Fruit fly (Drosophila melanogaster): ENCODE measurements around the gene ome.

Gene ome

dm6 chr3L:14654737-14655136 lies 17.9 kb upstream of the ome start:
- TF ChIP-seq ttk (optimal IDR thresholded peaks at IDR 0.05) (no peak), Myc (optimal IDR thresholded peaks at IDR 0.05) (no peak), insv (optimal IDR thresholded peaks at IDR 0.05) (no peak), Sin3A (optimal IDR thresholded peaks at IDR 0.05) (no peak), h (optimal IDR thresholded peaks at IDR 0.05) (no peak), psq (optimal IDR thresholded peaks at IDR 0.05) (no peak)

DNA sequence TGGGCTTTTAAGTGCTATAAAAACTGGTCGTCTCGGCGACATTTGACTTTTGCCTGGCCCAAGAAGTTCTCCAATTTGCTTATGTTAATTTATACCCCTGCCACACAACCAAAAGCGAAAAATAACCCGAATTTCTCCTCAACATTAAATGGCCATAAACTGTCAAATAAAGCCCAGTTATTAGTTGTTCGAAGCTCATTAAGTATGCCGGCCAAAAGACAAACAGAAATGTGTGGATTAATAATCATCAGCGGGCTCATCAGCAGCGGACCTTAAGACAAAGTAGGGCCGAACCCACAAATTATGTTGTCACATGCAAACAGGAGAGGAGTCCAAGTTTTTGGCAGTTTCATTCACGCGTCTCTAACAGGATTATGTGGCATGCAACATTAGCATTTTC lies 17.5 kb upstream of the ome start:
- TF ChIP-seq psq (optimal IDR thresholded peaks at IDR 0.05) (no peak), insv (optimal IDR thresholded peaks at IDR 0.05) (no peak), Myc (optimal IDR thresholded peaks at IDR 0.05) (no peak), Sin3A (optimal IDR thresholded peaks at IDR 0.05) (no peak), ttk (optimal IDR thresholded peaks at IDR 0.05) (no peak), h (optimal IDR thresholded peaks at IDR 0.05) (no peak)

DNA sequence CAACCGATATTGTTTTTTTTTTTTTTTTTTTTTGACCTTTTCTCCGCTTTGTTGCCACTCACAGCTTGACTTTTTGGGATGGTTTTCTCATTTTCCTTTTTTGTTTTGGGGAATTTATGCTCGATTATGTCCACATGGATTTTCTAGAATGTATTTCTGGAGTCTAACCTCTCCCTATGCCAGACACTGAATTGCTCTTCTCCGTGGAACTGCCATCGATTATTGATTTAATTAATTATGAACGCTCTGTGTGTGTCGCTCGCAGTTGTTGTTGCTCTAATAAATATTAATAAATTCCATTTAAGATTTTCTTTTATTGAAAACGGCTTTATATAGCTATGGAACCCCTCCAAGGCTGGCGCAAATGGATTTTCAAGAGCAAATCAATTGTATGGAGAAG lies 17.0 kb upstream of the ome start:
- TF ChIP-seq h (optimal IDR thresholded peaks at IDR 0.05) (no peak), Sin3A (optimal IDR thresholded peaks at IDR 0.05) (no peak), ttk (optimal IDR thresholded peaks at IDR 0.05) (no peak), Myc (optimal IDR thresholded peaks at IDR 0.05) (no peak), psq (optimal IDR thresholded peaks at IDR 0.05) (no peak), insv (optimal IDR thresholded peaks at IDR 0.05) (no peak)

dm6 chr3L:14657485-14658054 lies 15.1 kb upstream of the ome start:
- TF ChIP-seq ttk (optimal IDR thresholded peaks at IDR 0.05) (no peak), insv (optimal IDR thresholded peaks at IDR 0.05) (no peak), h (optimal IDR thresholded peaks at IDR 0.05) (no peak), psq (optimal IDR thresholded peaks at IDR 0.05) (no peak), Sin3A (optimal IDR thresholded peaks at IDR 0.05) (no peak), Myc (optimal IDR thresholded peaks at IDR 0.05) (no peak)

DNA sequence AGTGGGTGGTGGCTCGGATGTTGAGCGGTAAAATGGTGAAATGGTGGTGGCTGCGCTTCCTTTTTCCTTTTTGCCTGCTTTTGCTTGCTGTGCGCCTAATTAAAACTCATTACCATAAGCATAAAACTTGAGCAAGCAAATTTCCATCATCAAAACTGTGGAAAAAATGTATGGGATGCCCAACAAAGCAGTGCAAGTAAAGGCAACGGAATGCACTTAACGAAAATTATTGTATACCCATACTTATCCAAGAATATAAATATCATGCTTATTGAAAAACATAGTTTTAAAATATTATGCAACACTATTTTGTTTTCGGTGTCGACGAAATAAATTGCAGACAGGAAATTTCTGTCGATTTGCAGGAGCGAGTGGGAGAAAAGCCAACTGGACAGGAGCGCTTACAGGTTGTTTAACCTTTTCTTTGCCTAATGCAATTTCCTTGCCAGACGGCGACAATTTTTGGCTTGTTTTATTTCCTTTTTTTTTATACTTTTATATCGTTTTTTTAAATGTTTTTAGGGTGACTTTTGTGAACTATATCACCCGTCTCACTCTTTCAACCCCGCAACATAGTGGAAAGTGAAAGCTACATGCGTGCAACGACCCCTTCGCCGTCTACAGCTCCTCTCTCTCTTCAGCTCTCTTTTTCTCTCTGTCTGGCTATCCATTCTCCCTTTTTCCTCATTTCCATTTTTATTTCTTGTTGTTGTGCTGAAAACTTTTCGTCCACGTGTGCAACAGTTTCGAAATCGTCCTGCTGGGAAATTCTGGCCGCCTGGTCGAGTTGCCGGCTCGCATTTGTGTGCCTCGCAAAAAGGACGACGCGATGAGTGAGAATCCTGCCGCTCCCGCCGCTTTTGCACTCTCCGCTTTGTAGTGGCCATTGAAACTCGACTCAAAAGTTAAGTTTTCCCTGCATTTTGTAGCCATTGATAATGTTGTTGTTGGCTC lies 12.4 kb upstream of the ome start:
- TF ChIP-seq Myc (optimal IDR thresholded peaks at IDR 0.05), result no peak
- TF ChIP-seq psq (optimal IDR thresholded peaks at IDR 0.05), result no peak
- TF ChIP-seq insv (optimal IDR thresholded peaks at IDR 0.05), result no peak
- no peak for TF ChIP-seq ttk (optimal IDR thresholded peaks at IDR 0.05)
- no peak for TF ChIP-seq Sin3A (optimal IDR thresholded peaks at IDR 0.05)

DNA sequence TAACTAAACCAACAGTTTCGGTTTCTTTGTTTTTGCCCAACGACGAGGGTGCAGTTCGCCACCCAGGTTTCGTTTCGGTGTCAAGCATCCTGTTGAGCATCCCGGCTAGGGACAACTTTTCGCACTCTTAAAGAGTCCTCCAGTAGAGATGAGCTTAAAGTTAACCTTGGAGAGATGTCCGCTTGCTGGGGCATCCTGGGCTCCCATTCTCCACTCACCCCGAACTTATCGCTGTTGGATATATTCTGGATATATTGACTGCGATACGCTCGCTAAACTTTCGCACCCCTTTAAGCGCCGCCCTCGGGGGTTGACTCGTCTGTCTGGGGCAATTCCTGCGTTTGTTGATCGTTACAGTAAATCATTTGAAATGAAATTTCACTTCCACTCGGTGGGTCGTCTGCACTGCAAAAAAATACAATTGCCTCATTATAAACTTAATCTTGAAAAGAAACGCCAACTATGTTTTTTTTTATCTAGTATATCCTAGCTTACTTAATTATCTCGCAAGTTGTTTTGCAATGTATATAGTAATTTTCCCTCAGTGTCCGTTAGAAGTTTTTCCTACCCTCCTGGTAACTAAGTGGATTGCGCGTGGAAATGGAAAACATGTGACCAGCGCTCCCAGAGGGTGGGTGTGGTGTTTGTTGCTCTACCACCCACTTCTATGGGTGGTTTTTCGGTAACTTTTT lies 10.9 kb upstream of the ome start:
- TF ChIP-seq psq (optimal IDR thresholded peaks at IDR 0.05), result no peak

DNA sequence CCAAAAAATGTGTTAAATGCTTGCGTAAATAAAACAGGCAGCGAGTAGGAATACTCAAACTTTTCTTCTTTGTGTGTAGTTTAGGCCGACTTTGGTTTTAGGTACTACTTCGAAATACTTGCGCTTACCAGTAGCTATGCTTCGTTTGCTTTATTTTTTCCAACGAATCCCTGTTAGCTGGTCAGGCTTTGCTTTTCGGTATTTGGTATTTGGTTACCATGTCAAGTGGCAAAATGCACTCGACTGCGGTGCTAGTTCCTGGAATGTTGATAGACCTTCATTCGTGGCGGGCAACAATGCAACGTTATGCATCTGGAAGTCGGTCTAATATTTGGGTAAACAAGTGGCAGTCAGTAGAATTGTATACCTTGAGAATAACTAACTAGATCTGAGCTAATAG lies 8.9 kb upstream of the ome start:
- TF ChIP-seq Sin3A (optimal IDR thresholded peaks at IDR 0.05) (no peak), Myc (optimal IDR thresholded peaks at IDR 0.05) (no peak), ttk (optimal IDR thresholded peaks at IDR 0.05) (no peak), insv (optimal IDR thresholded peaks at IDR 0.05) (no peak), h (optimal IDR thresholded peaks at IDR 0.05) (no peak), psq (optimal IDR thresholded peaks at IDR 0.05) (no peak)

- TF ChIP-seq Sin3A (optimal IDR thresholded peaks at IDR 0.05) (no peak), psq (optimal IDR thresholded peaks at IDR 0.05) (no peak)
Measured at dm6 chr3L:14664390-14664789, 8.2 kb upstream of the ome start.

DNA sequence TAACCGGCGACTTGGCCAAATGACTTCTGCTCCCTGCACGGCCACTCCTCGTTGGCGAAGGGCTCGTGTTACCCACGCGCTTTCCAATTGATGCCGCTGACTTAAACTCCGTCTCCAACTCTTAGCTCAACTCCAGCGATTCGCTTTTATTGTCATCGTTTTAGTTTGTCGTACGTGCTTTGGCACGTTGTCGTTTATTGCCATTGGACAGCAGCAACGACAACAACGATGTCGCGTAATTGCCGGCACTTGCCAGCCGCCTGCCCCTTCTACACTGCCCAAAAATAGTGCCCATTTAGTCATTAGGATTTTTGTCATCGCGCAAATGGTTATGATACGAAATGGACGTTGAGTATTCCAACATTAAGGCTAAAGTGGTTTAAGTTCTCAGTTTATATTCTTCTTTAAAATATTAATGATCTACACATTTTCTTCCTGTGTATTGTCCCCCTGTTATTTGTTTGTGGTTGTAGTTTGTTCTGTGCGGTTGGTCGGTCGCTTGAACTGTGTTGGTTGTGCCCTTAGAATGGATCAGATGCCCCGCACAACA lies 6.8 kb upstream of the ome start:
- TF ChIP-seq Myc (optimal IDR thresholded peaks at IDR 0.05), result no peak
- no peak for TF ChIP-seq psq (optimal IDR thresholded peaks at IDR 0.05)
- no peak for TF ChIP-seq insv (optimal IDR thresholded peaks at IDR 0.05)
- no peak for TF ChIP-seq h (optimal IDR thresholded peaks at IDR 0.05)
- TF ChIP-seq Sin3A (optimal IDR thresholded peaks at IDR 0.05), result no peak
- TF ChIP-seq ttk (optimal IDR thresholded peaks at IDR 0.05), result no peak

- TF ChIP-seq Myc (optimal IDR thresholded peaks at IDR 0.05), result no peak
- TF ChIP-seq ttk (optimal IDR thresholded peaks at IDR 0.05), result no peak
- TF ChIP-seq insv (optimal IDR thresholded peaks at IDR 0.05), result no peak
- no peak for TF ChIP-seq h (optimal IDR thresholded peaks at IDR 0.05)
- no peak for TF ChIP-seq psq (optimal IDR thresholded peaks at IDR 0.05)
- no peak for TF ChIP-seq Sin3A (optimal IDR thresholded peaks at IDR 0.05)
Measured at dm6 chr3L:14668638-14669037, 4.0 kb upstream of the ome start.

- TF ChIP-seq insv (optimal IDR thresholded peaks at IDR 0.05) (no peak), psq (optimal IDR thresholded peaks at IDR 0.05) (no peak), h (optimal IDR thresholded peaks at IDR 0.05) (no peak), Myc (optimal IDR thresholded peaks at IDR 0.05) (no peak), Sin3A (optimal IDR thresholded peaks at IDR 0.05) (no peak), ttk (optimal IDR thresholded peaks at IDR 0.05) (no peak)
Measured at dm6 chr3L:14671546-14671945, 1.1 kb upstream of the ome start.

dm6 chr3L:14673740-14674463 lies 1.3 kb downstream of the ome start:
- TF ChIP-seq h (optimal IDR thresholded peaks at IDR 0.05), result no peak
- TF ChIP-seq ttk (optimal IDR thresholded peaks at IDR 0.05), result no peak
- TF ChIP-seq Sin3A (optimal IDR thresholded peaks at IDR 0.05), result no peak
- TF ChIP-seq insv (optimal IDR thresholded peaks at IDR 0.05), result no peak
- TF ChIP-seq Myc (optimal IDR thresholded peaks at IDR 0.05), result no peak
